Worm (Caenorhabditis elegans): ENCODE results near the gene pod-2.

ce11 chrII:1157135-1157534, 20.6 kb downstream of the pod-2 start:
- TF ChIP-seq dao-5 (tag; optimal IDR thresholded peaks at IDR 0.05) (no peak), him-1 (tag; optimal IDR thresholded peaks at IDR 0.05) (no peak), W03F9.2 (tag; optimal IDR thresholded peaks at IDR 0.05) (no peak)

All from whole organism, L4/young adult.